Worm (Caenorhabditis elegans) whole organism, L1 larva: ENCODE measurements around the gene H02F09.3.
A peak's percentile ranks its signal among the peaks of the same experiment; 100 is the strongest.

Experiments
- F16B12.6 ChIP-seq: fragments of 150-350 bp; optimal IDR thresholded peaks from 2 replicates; lab custom pipeline; 2014; ENCODE audit warnings: missing biosample characterization, missing genetic modification characterization
- aha-1 ChIP-seq: fragments of 150-350 bp; optimal IDR thresholded peaks from 2 replicates; lab custom pipeline; 2014; ENCODE audit warnings: missing biosample characterization, missing genetic modification characterization
- alr-1 ChIP-seq: fragments of 200-800 bp; sonication (Bioruptor generic); optimal IDR thresholded peaks from 2 replicates; lab custom pipeline; 2018; ENCODE audit warnings: borderline replicate concordance, mild to moderate bottlenecking, missing genetic modification characterization, missing compliant biosample characterization
- aly-2 ChIP-seq: fragments of 150-350 bp; optimal IDR thresholded peaks from 2 replicates; lab custom pipeline; 2014; ENCODE audit warnings: missing biosample characterization, missing genetic modification characterization
- blmp-1 ChIP-seq: fragments of 150-350 bp; optimal IDR thresholded peaks from 2 replicates; lab custom pipeline; 2014; ENCODE audit warnings: missing biosample characterization, missing genetic modification characterization
- ceh-63 ChIP-seq: fragments of 200-800 bp; sonication (Bioruptor generic); optimal IDR thresholded peaks from 2 replicates; lab custom pipeline; 2018; ENCODE audit warnings: mild to moderate bottlenecking, missing genetic modification characterization, missing compliant biosample characterization
- ceh-90 ChIP-seq: sonication (generic microtip); optimal IDR thresholded peaks from 2 replicates; lab custom pipeline; 2016; ENCODE audit warnings: missing genetic modification characterization, missing compliant biosample characterization
- ces-1 ChIP-seq: fragments of 150-350 bp; optimal IDR thresholded peaks from 2 replicates; lab custom pipeline; 2014; ENCODE audit warnings: missing biosample characterization, missing genetic modification reagents, missing genetic modification characterization
- efl-3 ChIP-seq: fragments of 200-800 bp; sonication (Bioruptor generic); optimal IDR thresholded peaks from 2 replicates; lab custom pipeline; 2018; ENCODE audit warnings: mild to moderate bottlenecking, missing genetic modification characterization, missing compliant biosample characterization
- elt-3 ChIP-seq, 6 experiments: fragments of 150-350 bp in 1 of 6; sonication (generic microtip); optimal IDR thresholded peaks; 2 replicates each; lab custom pipeline; 2017 to 2018; ENCODE audit warnings: missing biosample characterization in 6 of 6, missing genetic modification characterization in 6 of 6, inconsistent platforms in 1 of 6
- ets-5 ChIP-seq: fragments of 200-800 bp; sonication (Bioruptor generic); IDR thresholded peaks from 2 replicates; pipeline ENCODE4 v1.3.6; 2022; ENCODE audit warnings: missing genetic modification characterization, missing compliant biosample characterization
- fkh-4 ChIP-seq: sonication (generic microtip); optimal IDR thresholded peaks from 2 replicates; lab custom pipeline; 2016; ENCODE audit warnings: missing compliant biosample characterization, missing genetic modification characterization, borderline replicate concordance
- fos-1 ChIP-seq: fragments of 150-350 bp; optimal IDR thresholded peaks from 2 replicates; lab custom pipeline; 2014; ENCODE audit warnings: missing biosample characterization, missing genetic modification characterization
- hpl-2 ChIP-seq: fragments of 150-350 bp; optimal IDR thresholded peaks from 2 replicates; lab custom pipeline; 2014; ENCODE audit warnings: missing biosample characterization, missing genetic modification reagents, missing genetic modification characterization
- isw-1 ChIP-seq: fragments of 200-800 bp; sonication (Bioruptor generic); IDR thresholded peaks from 2 replicates; pipeline ENCODE4 v1.3.6; 2022; ENCODE audit warnings: missing genetic modification characterization, missing compliant biosample characterization
- mab-9 ChIP-seq: fragments of 200-800 bp; sonication (Bioruptor generic); IDR thresholded peaks from 2 replicates; pipeline ENCODE4 v1.3.6; 2022; ENCODE audit warnings: missing genetic modification reagents, missing genetic modification characterization, missing compliant biosample characterization
- mep-1 ChIP-seq: fragments of 150-350 bp; optimal IDR thresholded peaks from 2 replicates; lab custom pipeline; 2014; ENCODE audit warnings: missing biosample characterization, missing genetic modification characterization
- nhr-237 ChIP-seq: fragments of 150-350 bp; optimal IDR thresholded peaks from 2 replicates; lab custom pipeline; 2014; ENCODE audit warnings: missing biosample characterization, missing genetic modification characterization
- nhr-71 ChIP-seq: sonication (generic microtip); optimal IDR thresholded peaks from 2 replicates; lab custom pipeline; 2016; ENCODE audit warnings: mild to moderate bottlenecking, missing genetic modification characterization, moderate library complexity, missing compliant biosample characterization
- nhr-85 ChIP-seq: sonication (generic microtip); peaks from one replicate; lab custom pipeline; 2016; ENCODE audit warnings: missing genetic modification characterization, inconsistent platforms, missing compliant biosample characterization
- pag-3 ChIP-seq: sonication (generic microtip); optimal IDR thresholded peaks from 2 replicates; lab custom pipeline; 2017; ENCODE audit warnings: missing genetic modification characterization, mild to moderate bottlenecking, missing compliant biosample characterization, antibody characterized with exemption, borderline replicate concordance; ENCODE audit not compliant: insufficient read depth
- pqm-1 ChIP-seq: sonication (generic microtip); optimal IDR thresholded peaks from 3 replicates; lab custom pipeline; 2017; ENCODE audit warnings: missing biosample characterization, missing genetic modification characterization
- rnt-1 ChIP-seq: sonication (generic microtip); optimal IDR thresholded peaks from 2 replicates; lab custom pipeline; 2016; ENCODE audit warnings: mild to moderate bottlenecking, missing genetic modification characterization, moderate library complexity, missing compliant biosample characterization
- skn-1 ChIP-seq: fragments of 150-350 bp; optimal IDR thresholded peaks from 2 replicates; lab custom pipeline; 2014; ENCODE audit warnings: missing biosample characterization, missing genetic modification characterization
- snpc-4 ChIP-seq: fragments of 150-350 bp; optimal IDR thresholded peaks from 2 replicates; lab custom pipeline; 2014; ENCODE audit warnings: missing biosample characterization, missing genetic modification characterization
- snu-23 ChIP-seq: sonication (generic microtip); optimal IDR thresholded peaks from 2 replicates; lab custom pipeline; 2016; ENCODE audit warnings: missing genetic modification characterization, missing compliant biosample characterization
- swsn-7 ChIP-seq: sonication (generic microtip); optimal IDR thresholded peaks from 2 replicates; lab custom pipeline; 2016; ENCODE audit warnings: missing genetic modification characterization, missing compliant biosample characterization
- unc-62 ChIP-seq: fragments of 150-350 bp; optimal IDR thresholded peaks from 2 replicates; lab custom pipeline; 2014; ENCODE audit warnings: missing biosample characterization, missing genetic modification reagents, missing genetic modification characterization
- unc-86 ChIP-seq: sonication (generic microtip); optimal IDR thresholded peaks from 2 replicates; lab custom pipeline; 2016; ENCODE audit warnings: missing genetic modification characterization, missing compliant biosample characterization
- xbp-1 ChIP-seq: sonication (generic microtip); optimal IDR thresholded peaks from 2 replicates; lab custom pipeline; 2016; ENCODE audit warnings: missing genetic modification characterization, missing compliant biosample characterization
- zag-1 ChIP-seq: fragments of 150-350 bp; optimal IDR thresholded peaks from 2 replicates; lab custom pipeline; 2014; ENCODE audit warnings: missing biosample characterization, missing genetic modification characterization
- ztf-11 ChIP-seq, 2 experiments: sonication (generic microtip); optimal IDR thresholded peaks; 2 replicates each; lab custom pipeline; 2016 to 2017; ENCODE audit warnings: missing genetic modification characterization in 2 of 2, missing biosample characterization in 1 of 2, missing compliant biosample characterization in 1 of 2

The H02F09.3 gene

DNA sequence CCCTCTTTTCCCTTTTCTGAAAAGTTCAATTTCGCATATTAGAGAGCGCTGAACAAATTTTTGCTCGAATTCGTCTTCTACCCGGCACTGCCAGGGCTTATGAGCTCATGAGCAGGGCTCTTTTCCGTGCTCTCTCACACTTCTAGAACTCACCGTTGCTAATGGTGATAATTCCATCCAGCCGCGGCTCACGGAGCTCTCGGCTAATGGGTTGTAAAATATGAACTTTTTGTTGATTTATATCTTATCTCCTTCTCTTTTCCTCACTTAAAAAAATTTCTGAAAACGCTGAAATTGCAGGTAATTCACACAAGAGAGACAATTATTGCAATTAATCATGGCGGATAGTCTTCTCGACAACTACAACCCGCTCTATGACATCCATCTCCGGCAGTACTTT is 36.1 kb downstream of the H02F09.3 start, which contains the start of gene H11E01.3:
Gene H11E01.3 (plus strand): TSS at position 301 of the 400 bp plus-strand sequence.
- TF ChIP-seq skn-1 (tag; lab: Kevin White, UChicago) (peak; percentile 14), efl-3 (GFP tag; lab: Kevin White, UChicago) (no peak)

DNA sequence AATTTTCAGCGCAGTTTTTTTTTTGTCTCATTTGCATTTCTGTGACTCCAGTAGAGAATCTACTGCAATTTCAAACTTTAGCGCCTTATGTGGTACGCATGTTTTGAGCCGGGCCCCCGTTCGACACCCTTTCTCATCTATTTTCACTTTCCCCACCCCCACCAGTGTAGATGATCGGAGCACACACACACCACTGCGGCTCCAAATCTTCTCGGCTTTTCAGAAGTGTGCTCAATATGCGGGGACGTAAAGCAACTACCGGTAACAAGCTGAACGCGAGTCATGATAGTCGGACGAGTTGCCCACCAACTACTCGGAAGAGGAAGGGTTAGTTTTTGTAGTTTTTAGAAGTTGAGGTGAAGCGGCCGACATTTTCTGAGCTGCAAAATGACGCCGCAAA is 44.5 kb downstream of the H02F09.3 start:
- TF ChIP-seq nhr-85 (tag; lab: Kevin White, UChicago) (no peak), skn-1 (tag; lab: Kevin White, UChicago) (no peak), unc-86 (no peak), fos-1 (tag; lab: Kevin White, UChicago) (no peak)

DNA sequence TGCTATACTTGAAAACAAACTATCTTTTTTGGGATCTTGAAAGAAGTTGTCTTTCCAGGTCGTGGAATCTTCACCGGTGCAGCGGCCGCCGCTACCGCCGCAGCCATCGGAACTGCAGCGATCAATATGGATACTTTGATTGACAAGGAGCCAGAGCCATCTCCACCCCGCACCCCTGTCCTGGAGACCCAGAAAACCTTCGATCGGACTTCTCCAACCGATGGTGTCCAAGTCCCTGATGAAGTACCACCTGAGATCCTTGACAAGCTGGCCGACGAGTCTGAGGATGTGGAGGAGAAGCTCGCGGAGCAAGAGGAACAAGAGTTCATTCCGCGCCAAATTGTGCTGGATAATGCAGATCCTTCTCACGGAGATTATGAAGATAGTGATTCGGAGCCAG is 45.4 kb downstream of the H02F09.3 start:
- no peak for TF ChIP-seq aha-1 (tag; lab: Kevin White, UChicago)
- no peak for TF ChIP-seq ztf-11 (tag; optimal IDR thresholded peaks at IDR 0.05; lab: Kevin White, UChicago)
- TF ChIP-seq ceh-90 (tag; lab: Kevin White, UChicago), result no peak
- TF ChIP-seq swsn-7, result no peak
- no peak for TF ChIP-seq zag-1 (tag; lab: Kevin White, UChicago)
- TF ChIP-seq pag-3 (tag; lab: Kevin White, UChicago), result no peak
- TF ChIP-seq hpl-2 (GFP tag; lab: Kevin White, UChicago), result no peak
- TF ChIP-seq fkh-4 (tag; lab: Kevin White, UChicago), result no peak
- TF ChIP-seq mab-9 (GFP tag; lab: Robert Waterston, UW), result no peak
- TF ChIP-seq alr-1, result no peak
- TF ChIP-seq nhr-237 (tag; lab: Kevin White, UChicago), result no peak
- no peak for TF ChIP-seq ceh-63 (GFP tag; lab: Kevin White, UChicago)

ce11 chrX:1620678-1621449 is 52.4 kb downstream of the H02F09.3 start, which contains the start of gene H11E01.2:
Gene H11E01.2 (plus strand): TSS chrX:1621057.
- peak; percentile 31 for TF ChIP-seq rnt-1 (tag; lab: Kevin White, UChicago)
- no peak for TF ChIP-seq isw-1 (GFP tag; lab: Robert Waterston, UW)
- no peak for TF ChIP-seq xbp-1 (tag; lab: Kevin White, UChicago)
- TF ChIP-seq pqm-1 (tag; lab: Kevin White, UChicago), result no peak
- no peak for TF ChIP-seq ets-5
- TF ChIP-seq zag-1 (tag; lab: Kevin White, UChicago), result no peak
- TF ChIP-seq mab-9 (GFP tag; lab: Robert Waterston, UW), result no peak
- TF ChIP-seq snpc-4 (tag; lab: Kevin White, UChicago), result peak; percentile 7
- peak; percentile 16 for TF ChIP-seq snu-23
- TF ChIP-seq elt-3 (tag; optimal IDR thresholded peaks at IDR 0.05; lab: Kevin White, UChicago), result peak in 1 of 6 experiments; percentile 34
- no peak for TF ChIP-seq ces-1 (GFP tag; lab: Kevin White, UChicago)
- no peak for TF ChIP-seq unc-62 (GFP tag; lab: Kevin White, UChicago)
- TF ChIP-seq F16B12.6, result no peak
- TF ChIP-seq blmp-1, result peak; percentile 24
- no peak for TF ChIP-seq aly-2
- TF ChIP-seq mep-1 (tag; lab: Kevin White, UChicago), result no peak
- TF ChIP-seq nhr-71, result peak; percentile 62
